Fruit fly (Drosophila melanogaster) whole organism, pupa: ENCODE data around the gene Rpn11.

Experiments
- EcR ChIP-seq: fragments of 200-800 bp; sonication (Bioruptor generic); optimal IDR thresholded peaks from 3 replicates; lab custom pipeline; 2019; ENCODE audit warnings: missing biosample characterization, missing genetic modification characterization, mild to moderate bottlenecking, moderate library complexity, missing genetic modification reagents
- Pif1A ChIP-seq: fragments of 200-800 bp; sonication (Bioruptor generic); optimal IDR thresholded peaks from 3 replicates; lab custom pipeline; 2016; ENCODE audit warnings: missing biosample characterization, missing genetic modification characterization

DNA sequence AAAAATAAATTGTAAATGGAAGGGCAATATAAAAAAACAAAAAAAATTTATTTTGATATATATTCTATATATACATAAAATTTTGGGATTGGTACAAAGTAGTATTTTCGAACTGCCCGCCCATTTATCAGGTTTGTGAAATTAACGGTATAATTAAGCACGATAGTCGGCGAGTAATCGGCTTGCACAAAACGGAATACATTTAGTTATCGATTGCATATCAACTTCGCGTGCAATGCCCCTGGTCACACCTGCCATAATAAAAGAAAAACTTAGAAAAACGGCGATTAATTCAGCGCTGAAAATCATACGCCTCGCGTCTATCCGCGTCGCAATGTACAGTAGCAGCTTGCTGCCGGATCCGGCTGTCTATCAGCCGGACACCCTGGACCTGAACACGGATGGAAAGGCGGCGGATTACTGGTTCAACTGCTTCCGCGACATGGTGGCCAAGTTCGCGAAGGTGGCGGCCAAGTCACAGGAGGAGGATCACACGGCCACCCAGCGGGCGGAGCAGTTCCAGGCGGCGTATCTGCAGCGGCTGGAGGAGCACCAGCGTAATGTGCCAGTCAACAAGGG is 34.3 kb upstream of the Rpn11 start, which contains the start of gene CG5828:
- TF ChIP-seq EcR (GFP tag; lab: Kevin White, UChicago): no peak
- no peak for TF ChIP-seq Pif1A (GFP tag; lab: Kevin White, UChicago)
